Fruit fly (Drosophila melanogaster) whole organism, adult: ENCODE data around the gene CG13360.

Source experiments
- CG14711 ChIP-seq: fragments of 200-800 bp; sonication (Bioruptor generic); optimal IDR thresholded peaks from 2 replicates; lab custom pipeline; 2018; ENCODE audit warnings: missing biosample characterization, mild to moderate bottlenecking, missing genetic modification characterization, moderate library complexity
- CG1620 ChIP-seq: fragments of 200-800 bp; sonication (Bioruptor generic); optimal IDR thresholded peaks from 2 replicates; lab custom pipeline; 2016; ENCODE audit warnings: missing biosample characterization, missing genetic modification characterization
- CG5204 ChIP-seq: fragments of 200-800 bp; sonication (Bioruptor generic); optimal IDR thresholded peaks from 2 replicates; lab custom pipeline; 2016; ENCODE audit warnings: missing biosample characterization, missing genetic modification characterization
- CG7045 ChIP-seq: fragments of 200-800 bp; sonication (Bioruptor generic); optimal IDR thresholded peaks from 2 replicates; lab custom pipeline; 2017; ENCODE audit warnings: missing biosample characterization, mild to moderate bottlenecking, missing genetic modification characterization
- Crg-1 ChIP-seq: fragments of 200-800 bp; sonication (Bioruptor generic); optimal IDR thresholded peaks from 2 replicates; lab custom pipeline; 2016; ENCODE audit warnings: missing biosample characterization, missing genetic modification characterization
- bab1 ChIP-seq: fragments of 200-800 bp; sonication (Bioruptor generic); optimal IDR thresholded peaks from 3 replicates; lab custom pipeline; 2019; ENCODE audit warnings: missing biosample characterization, mild to moderate bottlenecking, missing genetic modification characterization, moderate library complexity
- cnc ChIP-seq, 2 experiments: fragments of >200 bp; optimal IDR thresholded peaks; 2 replicates each; lab custom pipeline; 2017
- kay ChIP-seq: fragments of 200-800 bp; sonication (Bioruptor generic); peaks from one replicate; lab custom pipeline; 2016; ENCODE audit warnings: missing biosample characterization, missing genetic modification characterization, borderline replicate concordance
- toe ChIP-seq: fragments of 200-800 bp; sonication (Bioruptor generic); optimal IDR thresholded peaks from 2 replicates; lab custom pipeline; 2016; ENCODE audit warnings: missing biosample characterization, missing genetic modification characterization

DNA sequence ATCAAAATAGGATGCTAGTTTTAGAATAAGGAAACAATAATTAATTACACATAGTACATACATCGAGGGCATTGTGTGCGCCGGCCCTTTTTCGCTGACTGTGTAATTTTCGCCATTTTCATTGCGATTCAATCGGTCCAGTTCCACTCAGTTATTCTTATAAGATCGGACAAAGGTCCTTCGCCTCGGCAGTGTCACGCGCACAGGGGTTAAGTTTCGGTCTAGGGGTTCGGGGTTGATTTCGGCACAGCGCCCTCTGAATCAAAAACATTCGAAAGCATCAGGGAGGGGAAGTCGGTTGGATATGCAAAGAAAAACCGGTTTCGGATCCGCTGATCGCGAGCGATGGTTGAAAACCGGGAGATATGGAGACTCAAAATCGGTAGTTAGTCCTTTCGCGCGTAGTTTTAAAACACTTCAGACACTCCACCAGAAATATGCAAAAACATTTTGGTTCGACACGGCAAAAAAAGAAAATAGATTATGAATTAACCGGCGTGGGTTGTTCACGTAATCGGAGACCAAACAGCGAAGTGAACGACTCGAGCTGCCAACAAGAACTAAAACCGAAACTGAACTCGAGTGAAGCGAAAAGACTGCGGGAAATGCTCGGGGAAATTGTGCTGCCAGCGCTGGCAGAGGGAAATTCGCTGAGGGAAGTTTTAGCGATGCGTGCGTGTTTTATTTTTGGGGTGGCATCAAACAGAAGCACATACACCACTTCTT, 46.2 kb upstream of the CG13360 start:
- no peak for TF ChIP-seq bab1 (GFP tag; lab: Kevin White, UChicago)
- no peak for TF ChIP-seq CG14711 (tag; lab: Kevin White, UChicago)
- no peak for TF ChIP-seq CG7045 (GFP tag; lab: Kevin White, UChicago)
- TF ChIP-seq toe (GFP tag; lab: Kevin White, UChicago), result no peak
- no peak for TF ChIP-seq cnc (optimal IDR thresholded peaks at IDR 0.05; lab: Kevin White, UChicago)
- TF ChIP-seq Crg-1 (GFP tag; lab: Kevin White, UChicago), result no peak
- TF ChIP-seq CG5204 (GFP tag; lab: Kevin White, UChicago), result no peak
- TF ChIP-seq CG1620 (GFP tag; lab: Kevin White, UChicago), result no peak
- no peak for TF ChIP-seq kay (GFP tag; lab: Kevin White, UChicago)
